Worm (Caenorhabditis elegans) whole organism, young adult: ENCODE data around the gene C16D9.5.

Source experiments
- F37B4.10 ChIP-seq: fragments of 200-800 bp; sonication (Bioruptor generic); IDR thresholded peaks from 2 replicates; pipeline ENCODE4 v1.3.6; 2022; ENCODE audit warnings: missing genetic modification characterization, missing compliant biosample characterization
- ama-1 ChIP-seq, 3 experiments: fragments of 150-350 bp in 1 of 3; sonication (generic microtip) in 2 of 3; optimal IDR thresholded peaks; 2 replicates each; lab custom pipeline; 2014 to 2018; ENCODE audit warnings: missing biosample characterization in 2 of 3, missing genetic modification characterization in 2 of 3, missing genetic modification reagents in 2 of 3
- chd-7 ChIP-seq: sonication (generic microtip); optimal IDR thresholded peaks from 2 replicates; lab custom pipeline; 2016; ENCODE audit warnings: mild to moderate bottlenecking, missing genetic modification characterization, moderate library complexity, missing compliant biosample characterization
- him-1 ChIP-seq: sonication (generic microtip); optimal IDR thresholded peaks from 2 replicates; lab custom pipeline; 2016; ENCODE audit warnings: missing genotype, missing genetic modification reagents, missing genetic modification characterization, missing compliant biosample characterization
- let-607 ChIP-seq, 2 experiments: fragments of 200-800 bp in 1 of 2; sonication (Bioruptor generic) in 1 of 2; sonication (generic microtip) in 1 of 2; optimal IDR thresholded peaks; 2 replicates each; lab custom pipeline; 2016 to 2018; ENCODE audit warnings: mild to moderate bottlenecking in 2 of 2, missing compliant biosample characterization in 2 of 2, missing genetic modification characterization in 2 of 2, moderate library complexity in 2 of 2, missing genotype in 1 of 2
- lir-1 ChIP-seq: fragments of 200-800 bp; sonication (Bioruptor generic); conservative IDR thresholded peaks from 2 replicates; pipeline ENCODE4 v1.3.6; 2022; ENCODE audit warnings: missing genetic modification reagents, missing genetic modification characterization, missing compliant biosample characterization
- madf-3 ChIP-seq: fragments of 200-800 bp; sonication (Bioruptor generic); IDR thresholded peaks from 2 replicates; pipeline ENCODE4 v1.3.6; 2022; ENCODE audit warnings: missing genetic modification reagents, missing genetic modification characterization, missing compliant biosample characterization
- nhr-179 ChIP-seq: sonication (generic microtip); optimal IDR thresholded peaks from 2 replicates; lab custom pipeline; 2016; ENCODE audit warnings: mild to moderate bottlenecking, missing genetic modification characterization, missing compliant biosample characterization
- snpc-1.1 ChIP-seq: sonication (generic microtip); optimal IDR thresholded peaks from 2 replicates; lab custom pipeline; 2017; ENCODE audit warnings: missing genetic modification characterization, mild to moderate bottlenecking, missing compliant biosample characterization, antibody characterized with exemption, moderate library complexity, missing genotype, missing genetic modification reagents; ENCODE audit not compliant: insufficient read depth
- snpc-4 ChIP-seq, 5 experiments: fragments of 150-350 bp in 1 of 5; sonication (generic microtip) in 4 of 5; optimal IDR thresholded peaks; 2 replicates each; lab custom pipeline; 2014 to 2018; ENCODE audit warnings: missing genetic modification characterization in 5 of 5, missing biosample characterization in 3 of 5, antibody characterized with exemption in 2 of 5, mild to moderate bottlenecking in 2 of 5, missing compliant biosample characterization in 2 of 5, missing genotype in 2 of 5, moderate library complexity in 2 of 5, missing genetic modification reagents in 1 of 5

- TF ChIP-seq chd-7 (tag; lab: Kevin White, UChicago) (no peak), lir-1 (GFP tag; lab: Robert Waterston, UW) (no peak), let-607 (tag; optimal IDR thresholded peaks at IDR 0.05; lab: Kevin White, UChicago) (no peak), snpc-4 (GFP tag; optimal IDR thresholded peaks at IDR 0.05; lab: Kevin White, UChicago) (no peak), snpc-4 (tag; optimal IDR thresholded peaks at IDR 0.05; lab: Kevin White, UChicago) (no peak), nhr-179 (tag; lab: Kevin White, UChicago) (no peak), him-1 (tag; lab: Kevin White, UChicago) (no peak), snpc-1.1 (no peak), madf-3 (GFP tag; lab: Robert Waterston, UW) (no peak), ama-1 (optimal IDR thresholded peaks at IDR 0.05; lab: Kevin White, UChicago) (no peak), ama-1 (GFP tag; optimal IDR thresholded peaks at IDR 0.05; lab: Kevin White, UChicago) (no peak), F37B4.10 (GFP tag; lab: Robert Waterston, UW) (no peak)
Measured at ce11 chrV:8263941-8264340, 18.6 kb upstream of the C16D9.5 start, which contains the start of gene C16D9.9.
